Worm (Caenorhabditis elegans): Measurements from ENCODE around the gene yap-1.

Gene yap-1

ce11 chrX:10688311-10688710, 3.4 kb upstream of the yap-1 start (continued):
- TF ChIP-seq nhr-48 (tag; optimal IDR thresholded peaks at IDR 0.05) (peak; percentile 11), nhr-28 (tag; optimal IDR thresholded peaks at IDR 0.05) (peak; percentile 23), snpc-4 (tag; optimal IDR thresholded peaks at IDR 0.05) (no peak)

ce11 chrX:10689729-10690128, 2.0 kb upstream of the yap-1 start:
- TF ChIP-seq lsy-2 (tag; optimal IDR thresholded peaks at IDR 0.05) (peak in 1 of 2 experiments; percentile 31), hlh-11 (tag; optimal IDR thresholded peaks at IDR 0.05) (peak; percentile 61), nhr-48 (tag; optimal IDR thresholded peaks at IDR 0.05) (peak; percentile 6), cey-2 (tag; optimal IDR thresholded peaks at IDR 0.05; ENCODE audit: borderline replicate concordance, insufficient read depth) (peak; percentile 3), lir-3 (tag; optimal IDR thresholded peaks at IDR 0.05) (no peak), dmd-6 (GFP tag; IDR thresholded peaks at IDR 0.05) (peak; percentile 47; the same call in 1 of the 2 replicates), hlh-30 (tag; optimal IDR thresholded peaks at IDR 0.05; ENCODE audit: insufficient read depth) (peak; percentile 56), nhr-77 (tag; optimal IDR thresholded peaks at IDR 0.05) (no peak), mdl-1 (tag; optimal IDR thresholded peaks at IDR 0.05) (no peak), dve-1 (tag; optimal IDR thresholded peaks at IDR 0.05; ENCODE audit: insufficient read depth) (peak; percentile 59), aha-1 (tag) (peak; percentile 34), nhr-28 (tag; optimal IDR thresholded peaks at IDR 0.05) (peak; percentile 76)

ce11 chrX:10691232-10691631, 511 bp upstream of the yap-1 start:
- TF ChIP-seq vab-7 (GFP tag; IDR thresholded peaks at IDR 0.05) (no peak), ama-1 (optimal IDR thresholded peaks at IDR 0.05) (peak; percentile 11), mdt-29 (GFP tag; IDR thresholded peaks at IDR 0.05) (no peak), unc-130 (GFP tag; optimal IDR thresholded peaks at IDR 0.05) (no peak), hif-1 (tag; optimal IDR thresholded peaks at IDR 0.05) (peak in 1 of 2 experiments; percentile 2), madf-5 (GFP tag; IDR thresholded peaks at IDR 0.05) (no peak), mep-1 (tag; optimal IDR thresholded peaks at IDR 0.05) (peak; percentile 25), nhr-28 (tag; optimal IDR thresholded peaks at IDR 0.05) (peak; percentile 74), hlh-11 (tag; optimal IDR thresholded peaks at IDR 0.05) (peak; percentile 44), zfp-2 (tag; optimal IDR thresholded peaks at IDR 0.05) (no peak), tra-1 (GFP tag; IDR thresholded peaks at IDR 0.05) (no peak), nhr-25 (tag; optimal IDR thresholded peaks at IDR 0.05; ENCODE audit: borderline replicate concordance, insufficient read depth) (peak; percentile 25), aha-1 (tag) (peak; percentile 84)

DNA sequence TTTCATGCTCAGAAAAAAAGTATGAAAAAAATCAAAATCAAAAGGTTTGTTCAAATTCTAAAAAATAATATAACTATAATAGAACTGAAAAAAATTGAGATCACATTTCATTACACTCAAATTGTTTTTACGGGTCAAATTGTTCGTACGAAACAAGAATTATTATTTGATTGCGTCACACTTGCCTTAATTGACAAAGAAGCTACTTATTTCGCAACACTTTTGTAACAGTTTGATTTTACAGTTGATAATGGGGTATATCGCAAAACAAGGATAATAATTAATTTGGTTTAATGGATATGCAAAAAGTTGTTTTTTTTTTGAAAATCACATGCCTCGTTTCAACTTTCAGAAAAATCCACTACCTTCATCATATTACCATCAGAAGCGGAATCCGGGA, 314 bp downstream of the yap-1 start:
- TF ChIP-seq nhr-48 (tag; optimal IDR thresholded peaks at IDR 0.05) (no peak), tag-97 (GFP tag; IDR thresholded peaks at IDR 0.05) (no peak), lin-15B (tag; optimal IDR thresholded peaks at IDR 0.05) (no peak), nhr-25 (tag; optimal IDR thresholded peaks at IDR 0.05; ENCODE audit: borderline replicate concordance, insufficient read depth) (no peak), zip-2 (tag; optimal IDR thresholded peaks at IDR 0.05) (no peak), mep-1 (tag; optimal IDR thresholded peaks at IDR 0.05) (no peak), set-16 (GFP tag; IDR thresholded peaks at IDR 0.05) (no peak), php-3 (GFP tag; IDR thresholded peaks at IDR 0.05) (no peak), ama-1 (optimal IDR thresholded peaks at IDR 0.05) (no peak), lir-3 (tag; optimal IDR thresholded peaks at IDR 0.05) (no peak), ceh-32 (tag; optimal IDR thresholded peaks at IDR 0.05; ENCODE audit: poor library complexity) (no peak), snpc-1.2 (GFP tag; IDR thresholded peaks at IDR 0.05) (no peak), arid-1 (GFP tag; conservative IDR thresholded peaks at IDR 0.05) (no peak)

DNA sequence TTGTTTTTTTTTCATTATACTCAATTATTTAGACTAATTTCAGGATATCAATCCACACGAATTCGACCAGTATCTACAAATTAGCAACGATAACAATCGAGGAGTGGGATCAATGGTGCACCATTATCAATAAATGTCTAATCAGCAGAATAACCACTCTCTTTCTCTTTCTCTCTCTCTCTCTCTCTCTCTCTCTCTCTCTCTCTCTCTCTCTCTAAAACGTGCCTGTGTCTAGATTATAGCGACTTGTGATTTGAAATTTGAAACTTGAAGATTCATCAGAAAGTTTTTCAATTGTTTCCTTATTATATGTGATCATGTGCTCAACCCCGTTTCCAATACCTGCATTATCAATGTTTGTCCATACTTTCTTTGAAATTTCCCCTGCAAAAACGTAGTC, 2.5 kb downstream of the yap-1 start:
- TF ChIP-seq sdz-12 (GFP tag; optimal IDR thresholded peaks at IDR 0.05) (no peak), pqm-1 (tag; optimal IDR thresholded peaks at IDR 0.05) (peak; percentile 32), dmd-6 (GFP tag; IDR thresholded peaks at IDR 0.05) (peak; percentile 32), hlh-11 (tag; optimal IDR thresholded peaks at IDR 0.05) (peak; percentile 40), dve-1 (tag; optimal IDR thresholded peaks at IDR 0.05; ENCODE audit: insufficient read depth) (peak; percentile 68), hlh-30 (tag; optimal IDR thresholded peaks at IDR 0.05; ENCODE audit: insufficient read depth) (peak; percentile 43), daf-16 (GFP tag; optimal IDR thresholded peaks at IDR 0.05) (no peak), daf-16 (tag; optimal IDR thresholded peaks at IDR 0.05) (peak; percentile 23), php-3 (GFP tag; IDR thresholded peaks at IDR 0.05) (0 out of 2 replicates have a peak, but pooled peaks have one; percentile 6), nhr-28 (tag; optimal IDR thresholded peaks at IDR 0.05) (peak; percentile 55), mep-1 (tag; optimal IDR thresholded peaks at IDR 0.05) (no peak), unc-62 (GFP tag; optimal IDR thresholded peaks at IDR 0.05 in 1 of 2) (peak in 1 of 2 experiments; percentile 44), unc-62 (tag; optimal IDR thresholded peaks at IDR 0.05) (no peak), lin-1 (GFP tag; IDR thresholded peaks at IDR 0.05) (0 out of 2 replicates have a peak, but pooled peaks have one; percentile 21), nhr-48 (tag; optimal IDR thresholded peaks at IDR 0.05) (no peak)
